Worm (Caenorhabditis elegans): ENCODE data around the gene hsp-25.

Gene hsp-25

DNA sequence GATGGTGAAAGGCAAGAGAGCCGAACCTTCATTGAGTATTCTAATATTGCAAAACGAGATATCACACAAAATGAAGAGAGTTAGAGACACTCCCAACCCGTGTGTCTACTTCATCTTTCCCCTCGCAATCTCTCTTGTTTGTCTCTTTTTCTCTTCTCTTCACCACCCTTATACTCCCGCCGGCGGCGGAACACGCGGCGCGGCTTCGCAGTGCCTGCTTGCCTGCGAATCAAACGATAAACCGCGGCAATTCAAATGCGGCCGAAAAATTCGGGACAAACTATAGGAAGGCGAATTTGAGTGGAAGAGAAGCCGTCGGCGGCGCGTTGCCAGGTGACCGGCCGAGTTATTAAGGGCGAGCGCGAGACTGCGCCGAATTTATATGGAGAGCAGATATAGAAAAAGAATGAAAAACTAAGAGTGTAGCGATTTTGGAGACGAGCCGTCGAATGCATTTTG is 54.8 kb downstream of the hsp-25 start, which contains the start of gene klp-13 (continued):
- no peak for TF ChIP-seq sea-2 (GFP tag; IDR thresholded peaks at IDR 0.05)
- no peak for TF ChIP-seq ccch-3 (GFP tag; optimal IDR thresholded peaks at IDR 0.05)
- peak; percentile 90 for TF ChIP-seq K12H6.12 (tag; optimal IDR thresholded peaks at IDR 0.05)
- peak; percentile 77 for TF ChIP-seq nfyb-1 (GFP tag; IDR thresholded peaks at IDR 0.05)
- TF ChIP-seq ztf-28 (GFP tag; IDR thresholded peaks at IDR 0.05): no peak
- TF ChIP-seq cebp-2 (GFP tag; IDR thresholded peaks at IDR 0.05): no peak
- TF ChIP-seq bed-2 (GFP tag; IDR thresholded peaks at IDR 0.05): no peak
- no peak for TF ChIP-seq xnd-1 (tag; optimal IDR thresholded peaks at IDR 0.05)
- no peak for TF ChIP-seq F22D6.2 (tag; optimal IDR thresholded peaks at IDR 0.05)
- no peak for TF ChIP-seq B0019.2 (GFP tag; conservative IDR thresholded peaks at IDR 0.05)
- TF ChIP-seq let-607 (tag; optimal IDR thresholded peaks at IDR 0.05): peak; percentile 30 to 83
- no peak for TF ChIP-seq ama-1 (optimal IDR thresholded peaks at IDR 0.05)
- no peak for TF ChIP-seq ama-1 (GFP tag; optimal IDR thresholded peaks at IDR 0.05)
- TF ChIP-seq fkh-3 (tag; optimal IDR thresholded peaks at IDR 0.05): no peak
- no peak for TF ChIP-seq tlf-1 (GFP tag; optimal IDR thresholded peaks at IDR 0.05)
- no peak for TF ChIP-seq lsy-27 (tag; optimal IDR thresholded peaks at IDR 0.05; ENCODE audit: borderline replicate concordance, insufficient read depth)
- TF ChIP-seq F10E7.11 (tag; optimal IDR thresholded peaks at IDR 0.05): no peak
- TF ChIP-seq nhr-80 (tag; optimal IDR thresholded peaks at IDR 0.05): peak; percentile 70
- no peak for TF ChIP-seq ceh-58 (GFP tag; IDR thresholded peaks at IDR 0.05)
- TF ChIP-seq B0035.1 (tag; optimal IDR thresholded peaks at IDR 0.05): no peak
- no peak for TF ChIP-seq nhr-27 (tag; optimal IDR thresholded peaks at IDR 0.05)
- TF ChIP-seq somi-1 (GFP tag; optimal IDR thresholded peaks at IDR 0.05): peak; percentile 16
- no peak for TF ChIP-seq nhr-90 (tag; optimal IDR thresholded peaks at IDR 0.05)
- peak; percentile 67 for TF ChIP-seq K11D2.4 (GFP tag; IDR thresholded peaks at IDR 0.05)
- TF ChIP-seq F52B5.7 (tag; optimal IDR thresholded peaks at IDR 0.05): no peak
- no peak for TF ChIP-seq F39B2.1 (GFP tag; IDR thresholded peaks at IDR 0.05)
- TF ChIP-seq C06A6.2 (GFP tag; conservative IDR thresholded peaks at IDR 0.05): no peak
- no peak for TF ChIP-seq sptf-2 (GFP tag; optimal IDR thresholded peaks at IDR 0.05)
- TF ChIP-seq ztf-22 (GFP tag; optimal IDR thresholded peaks at IDR 0.05): no peak
- TF ChIP-seq unc-130 (GFP tag; optimal IDR thresholded peaks at IDR 0.05): no peak
- TF ChIP-seq dpff-1 (tag; optimal IDR thresholded peaks at IDR 0.05): no peak
- no peak for TF ChIP-seq hmg-20 (GFP tag; IDR thresholded peaks at IDR 0.05)
- no peak for TF ChIP-seq ztf-25 (GFP tag; IDR thresholded peaks at IDR 0.05)
- peak; percentile 51 for TF ChIP-seq dpl-1 (GFP tag; optimal IDR thresholded peaks at IDR 0.05)
- peak; percentile 50 for TF ChIP-seq F23B12.7 (tag; optimal IDR thresholded peaks at IDR 0.05; ENCODE audit: insufficient read depth)
- TF ChIP-seq attf-3 (GFP tag; conservative IDR thresholded peaks at IDR 0.05): no peak
- TF ChIP-seq atf-7 (tag; optimal IDR thresholded peaks at IDR 0.05): no peak
- TF ChIP-seq Y56A3A.18 (GFP tag; IDR thresholded peaks at IDR 0.05): no peak
- 0 out of 2 replicates have a peak, but pooled peaks have one; percentile 49 for TF ChIP-seq Y67H2A.10 (GFP tag; conservative IDR thresholded peaks at IDR 0.05)
- TF ChIP-seq repo-1 (tag; optimal IDR thresholded peaks at IDR 0.05): no peak
- TF ChIP-seq zim-3 (tag; optimal IDR thresholded peaks at IDR 0.05): no peak
- TF ChIP-seq F37B4.10 (GFP tag; IDR thresholded peaks at IDR 0.05): 0 out of 2 replicates have a peak, but pooled peaks have one; percentile 86
- TF ChIP-seq ceh-79 (tag; optimal IDR thresholded peaks at IDR 0.05): no peak
- TF ChIP-seq madf-10 (tag; optimal IDR thresholded peaks at IDR 0.05): peak; percentile 98
- no peak for TF ChIP-seq ZK185.1 (tag; optimal IDR thresholded peaks at IDR 0.05; ENCODE audit: poor library complexity, severe bottlenecking)
- no peak for TF ChIP-seq lag-1 (GFP tag; IDR thresholded peaks at IDR 0.05)
- no peak for TF ChIP-seq Y53F4B.3 (GFP tag; IDR thresholded peaks at IDR 0.05)
- peak; percentile 64 for TF ChIP-seq chd-7 (tag; optimal IDR thresholded peaks at IDR 0.05)
- no peak for TF ChIP-seq nhr-179 (tag; optimal IDR thresholded peaks at IDR 0.05)
- peak; percentile 89 for TF ChIP-seq madf-3 (GFP tag; IDR thresholded peaks at IDR 0.05)
